Fruit fly (Drosophila melanogaster) whole organism, embryonic: ENCODE data around the gene Cad99C.
A peak's percentile ranks its signal among the peaks of the same experiment; 100 is the strongest.

Source experiments
- Awh ChIP-seq: fragments of 200-800 bp; sonication (Bioruptor generic); IDR thresholded peaks from 2 replicates; pipeline ENCODE4, ENCODE4 v1.3.6; 2022; ENCODE audit warnings: missing biosample characterization, missing genetic modification characterization
- BEAF-32 ChIP-seq: fragments of 200-800 bp; sonication (Bioruptor generic); optimal IDR thresholded peaks from 3 replicates; lab custom pipeline; 2017; ENCODE audit warnings: missing biosample characterization, missing genetic modification characterization, mild to moderate bottlenecking, moderate library complexity, missing genetic modification reagents
- CG10267 ChIP-seq: fragments of 200-800 bp; sonication (Bioruptor generic); optimal IDR thresholded peaks from 2 replicates; lab custom pipeline; 2018; ENCODE audit warnings: missing biosample characterization, mild to moderate bottlenecking, missing genetic modification characterization, moderate library complexity
- CG10431 ChIP-seq: fragments of 200-800 bp; sonication (Bioruptor generic); optimal IDR thresholded peaks from 3 replicates; lab custom pipeline; 2018; ENCODE audit warnings: missing biosample characterization, mild to moderate bottlenecking, missing genetic modification characterization
- CG10959 ChIP-seq: fragments of 200-800 bp; sonication (Bioruptor generic); IDR thresholded peaks from 2 replicates; pipeline ENCODE4 v1.3.6; 2022; ENCODE audit warnings: missing biosample characterization, missing genetic modification characterization
- CG11398 ChIP-seq: fragments of 200-800 bp; sonication (Bioruptor generic); optimal IDR thresholded peaks from 2 replicates; lab custom pipeline; 2016; ENCODE audit warnings: missing biosample characterization, missing genetic modification characterization
- CG13287 ChIP-seq: fragments of 200-800 bp; sonication (Bioruptor generic); IDR thresholded peaks from 2 replicates; pipeline ENCODE4 v1.3.6; 2022; ENCODE audit warnings: missing biosample characterization, missing genetic modification characterization; ENCODE audit not compliant: partially characterized antibody
- CG16813 ChIP-seq: fragments of 200-800 bp; sonication (Bioruptor generic); IDR thresholded peaks from 3 replicates; pipeline ENCODE4 v1.3.6; 2022; ENCODE audit warnings: missing biosample characterization, missing genetic modification characterization; ENCODE audit not compliant: partially characterized antibody
- CG2116 ChIP-seq: fragments of 200-800 bp; sonication (Bioruptor generic); optimal IDR thresholded peaks from 3 replicates; lab custom pipeline; 2018; ENCODE audit warnings: missing biosample characterization, mild to moderate bottlenecking, missing genetic modification characterization
- CG34224 ChIP-seq: fragments of 200-800 bp; sonication (Bioruptor generic); IDR thresholded peaks from 3 replicates; pipeline ENCODE4 v1.3.6; 2022; ENCODE audit warnings: missing biosample characterization, missing genetic modification characterization; ENCODE audit not compliant: partially characterized antibody
- CG3847 ChIP-seq: fragments of 200-800 bp; sonication (Bioruptor generic); IDR thresholded peaks from 2 replicates; pipeline ENCODE4 v1.3.6; 2022; ENCODE audit warnings: missing biosample characterization, missing genetic modification characterization
- CG4360 ChIP-seq: fragments of 200-800 bp; sonication (Bioruptor generic); IDR thresholded peaks from 2 replicates; pipeline ENCODE4 v1.3.6; 2022; ENCODE audit warnings: missing biosample characterization, missing genetic modification characterization
- CG4617 ChIP-seq: fragments of 200-800 bp; sonication (Bioruptor generic); optimal IDR thresholded peaks from 3 replicates; lab custom pipeline; 2016; ENCODE audit warnings: missing biosample characterization, missing genetic modification characterization, borderline replicate concordance
- CG6791 ChIP-seq: fragments of 200-800 bp; sonication (Bioruptor generic); IDR thresholded peaks from 3 replicates; pipeline ENCODE4 v1.3.6; 2022; ENCODE audit warnings: missing biosample characterization, missing genetic modification characterization; ENCODE audit not compliant: partially characterized antibody
- CG6854 ChIP-seq: fragments of 200-800 bp; sonication (Bioruptor generic); optimal IDR thresholded peaks from 3 replicates; lab custom pipeline; 2017; ENCODE audit warnings: missing biosample characterization, mild to moderate bottlenecking, missing genetic modification characterization
- CG7271 ChIP-seq: fragments of 200-800 bp; sonication (Bioruptor generic); optimal IDR thresholded peaks from 2 replicates; lab custom pipeline; 2018; ENCODE audit warnings: missing biosample characterization, mild to moderate bottlenecking, missing genetic modification characterization, moderate library complexity
- CG8388 ChIP-seq: fragments of 200-800 bp; sonication (Bioruptor generic); optimal IDR thresholded peaks from 2 replicates; lab custom pipeline; 2019; ENCODE audit warnings: missing biosample characterization, mild to moderate bottlenecking, missing genetic modification characterization, moderate library complexity
- CG9727 ChIP-seq: fragments of 200-800 bp; sonication (Bioruptor generic); optimal IDR thresholded peaks from 3 replicates; lab custom pipeline; 2017; ENCODE audit warnings: missing biosample characterization, mild to moderate bottlenecking, missing genetic modification characterization
- CG9797 ChIP-seq: fragments of 200-800 bp; sonication (Bioruptor generic); optimal IDR thresholded peaks from 3 replicates; lab custom pipeline; 2018; ENCODE audit warnings: missing biosample characterization, mild to moderate bottlenecking, missing genetic modification characterization
- Dll ChIP-seq: fragments of 200-800 bp; sonication (Bioruptor generic); IDR thresholded peaks from 4 replicates; pipeline ENCODE4 v1.3.6; 2022; ENCODE audit warnings: missing biosample characterization, missing genetic modification characterization; ENCODE audit not compliant: partially characterized antibody
- Doc3 ChIP-seq: fragments of 200-800 bp; sonication (Bioruptor generic); IDR thresholded peaks from 3 replicates; pipeline ENCODE4 v1.3.6; 2022; ENCODE audit warnings: missing biosample characterization, missing genetic modification characterization; ENCODE audit not compliant: partially characterized antibody
- Dp ChIP-seq: fragments of 200-800 bp; sonication (Bioruptor generic); optimal IDR thresholded peaks from 2 replicates; lab custom pipeline; 2018; ENCODE audit warnings: missing biosample characterization, mild to moderate bottlenecking, missing genetic modification characterization, moderate library complexity
- E2f2 ChIP-seq: fragments of 200-800 bp; sonication (Bioruptor generic); IDR thresholded peaks from 2 replicates; pipeline ENCODE4 v1.3.6; 2022; ENCODE audit warnings: missing biosample characterization, missing genetic modification characterization
- Ets97D ChIP-seq: fragments of 200-800 bp; sonication (Bioruptor generic); optimal IDR thresholded peaks from 3 replicates; lab custom pipeline; 2016; ENCODE audit warnings: missing biosample characterization, missing genetic modification characterization
- Hr78 ChIP-seq, 2 experiments: fragments of 200-800 bp in 1 of 2; fragments of >200 bp in 1 of 2; sonication (Bioruptor generic) in 1 of 2; optimal IDR thresholded peaks; 2 replicates each; lab custom pipeline; 2017 to 2019; ENCODE audit warnings: missing biosample characterization in 2 of 2, missing genetic modification characterization in 2 of 2, mild to moderate bottlenecking in 1 of 2, moderate library complexity in 1 of 2
- MBD-R2 ChIP-seq: fragments of 200-800 bp; sonication (Bioruptor generic); IDR thresholded peaks from 2 replicates; pipeline ENCODE4 v1.3.6; 2022; ENCODE audit warnings: missing biosample characterization, missing genetic modification characterization
- MESR4 ChIP-seq: fragments of 200-800 bp; sonication (Bioruptor generic); optimal IDR thresholded peaks from 2 replicates; lab custom pipeline; 2018; ENCODE audit warnings: missing biosample characterization, mild to moderate bottlenecking, missing genetic modification characterization, moderate library complexity
- Mes4 ChIP-seq: fragments of 200-800 bp; sonication (Bioruptor generic); optimal IDR thresholded peaks from 2 replicates; lab custom pipeline; 2016; ENCODE audit warnings: missing biosample characterization, missing genetic modification characterization
- Myb ChIP-seq: fragments of 200-800 bp; sonication (Bioruptor generic); optimal IDR thresholded peaks from 2 replicates; lab custom pipeline; 2016; ENCODE audit warnings: missing biosample characterization, missing genetic modification characterization
- Neu2 ChIP-seq: fragments of 200-800 bp; sonication (Bioruptor generic); optimal IDR thresholded peaks from 3 replicates; lab custom pipeline; 2016; ENCODE audit warnings: missing biosample characterization, missing genetic modification characterization, borderline replicate concordance
- Oaz ChIP-seq: fragments of 200-800 bp; sonication (Bioruptor generic); IDR thresholded peaks from 2 replicates; pipeline ENCODE4 v1.3.6; 2022; ENCODE audit warnings: missing biosample characterization, missing genetic modification characterization
- Opbp ChIP-seq: fragments of 200-800 bp; sonication (Bioruptor generic); IDR thresholded peaks from 3 replicates; pipeline ENCODE4 v1.3.6; 2022; ENCODE audit warnings: missing biosample characterization, missing genetic modification characterization; ENCODE audit not compliant: partially characterized antibody
- Six4 ChIP-seq: fragments of 200-800 bp; sonication (Bioruptor generic); optimal IDR thresholded peaks from 2 replicates; lab custom pipeline; 2016; ENCODE audit warnings: missing biosample characterization, missing genetic modification characterization
- Sry-δ ChIP-seq: fragments of 200-800 bp; sonication (Bioruptor generic); optimal IDR thresholded peaks from 2 replicates; lab custom pipeline; 2016; ENCODE audit warnings: missing biosample characterization, missing genetic modification characterization
- chinmo ChIP-seq: fragments of 200-800 bp; sonication (Bioruptor generic); IDR thresholded peaks from 4 replicates; pipeline ENCODE4 v1.3.6; 2022; ENCODE audit warnings: missing biosample characterization, missing genetic modification characterization; ENCODE audit not compliant: partially characterized antibody
- croc ChIP-seq: fragments of 200-800 bp; sonication (Bioruptor generic); conservative IDR thresholded peaks from 3 replicates; pipeline ENCODE4 v1.3.6; 2022; ENCODE audit warnings: missing biosample characterization, missing genetic modification characterization
- gfzf ChIP-seq: fragments of 200-800 bp; sonication (Bioruptor generic); optimal IDR thresholded peaks from 2 replicates; lab custom pipeline; 2016; ENCODE audit warnings: missing biosample characterization, mild to moderate bottlenecking, missing genetic modification characterization, moderate library complexity
- gro ChIP-seq: fragments of 200-800 bp; sonication (Bioruptor generic); optimal IDR thresholded peaks from 2 replicates; lab custom pipeline; 2016; ENCODE audit warnings: missing biosample characterization, missing genetic modification characterization
- jigr1 ChIP-seq: fragments of 200-800 bp; sonication (Bioruptor generic); IDR thresholded peaks from 3 replicates; pipeline ENCODE4 v1.3.6; 2022; ENCODE audit warnings: missing biosample characterization, missing genetic modification characterization
- pzg ChIP-seq: fragments of 200-800 bp; sonication (Bioruptor generic); optimal IDR thresholded peaks from 3 replicates; lab custom pipeline; 2018; ENCODE audit warnings: missing biosample characterization, mild to moderate bottlenecking, missing genetic modification characterization, moderate library complexity
- stwl ChIP-seq: fragments of 200-800 bp; sonication (Bioruptor generic); optimal IDR thresholded peaks from 3 replicates; lab custom pipeline; 2018; ENCODE audit warnings: missing biosample characterization, mild to moderate bottlenecking, missing genetic modification characterization, moderate library complexity
- trem ChIP-seq: fragments of 200-800 bp; optimal IDR thresholded peaks from 3 replicates; lab custom pipeline; 2019; ENCODE audit warnings: missing biosample characterization, mild to moderate bottlenecking, missing genetic modification characterization, moderate library complexity
- twi ChIP-seq: fragments of 200-800 bp; optimal IDR thresholded peaks from 2 replicates; lab custom pipeline; 2019; ENCODE audit warnings: missing biosample characterization, mild to moderate bottlenecking, missing genetic modification characterization, moderate library complexity
- vnd ChIP-seq: fragments of 200-800 bp; sonication (Bioruptor generic); IDR thresholded peaks from 3 replicates; pipeline ENCODE4 v1.3.6; 2022; ENCODE audit warnings: missing biosample characterization, missing genetic modification characterization; ENCODE audit not compliant: partially characterized antibody
- zen2 ChIP-seq: fragments of 200-800 bp; sonication (Bioruptor generic); IDR thresholded peaks from 3 replicates; pipeline ENCODE4 v1.3.6; 2022; ENCODE audit warnings: missing biosample characterization, missing genetic modification characterization; ENCODE audit not compliant: partially characterized antibody

Cad99C gene

DNA sequence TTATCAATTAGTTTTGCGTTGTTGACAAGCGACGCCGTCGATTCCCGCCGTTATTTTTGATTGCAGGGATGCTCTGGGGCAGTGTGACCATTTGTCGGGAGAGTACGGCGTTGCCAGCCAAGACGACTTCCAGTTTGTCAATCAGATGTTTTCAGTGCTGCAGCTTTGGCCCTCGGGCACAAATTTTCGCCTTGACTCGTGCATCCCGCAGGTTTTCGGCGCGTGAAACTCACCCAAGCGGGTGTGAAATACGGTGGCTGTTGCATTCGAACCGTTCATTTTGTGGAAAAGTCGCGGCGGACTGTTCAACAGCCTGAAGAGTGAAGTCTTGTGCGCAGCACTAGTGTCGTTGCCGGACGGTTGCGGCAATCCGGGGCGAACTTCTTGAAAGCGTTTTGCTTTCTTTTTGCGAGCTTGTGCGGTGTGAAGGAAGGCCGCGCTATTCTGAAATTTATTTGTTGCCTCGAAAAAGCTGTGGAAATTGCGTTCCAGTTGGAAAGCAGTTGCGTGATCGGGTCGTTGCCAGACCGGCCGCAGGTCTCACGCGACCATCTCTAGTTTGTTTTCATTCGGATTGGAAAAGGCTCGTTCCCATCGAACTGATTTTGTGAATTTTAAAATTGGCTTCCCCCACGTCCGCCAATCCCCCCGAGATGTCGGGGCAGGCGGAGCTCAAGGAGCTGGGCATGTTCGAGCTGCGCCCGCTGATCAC lies 34.6 kb upstream of the Cad99C start, which contains the start of the genes ca and ncd (continued):
- TF ChIP-seq CG4617 (GFP tag; lab: Kevin White, UChicago), result peak; percentile 95

- TF ChIP-seq Neu2 (GFP tag; lab: Kevin White, UChicago) (no peak), CG9797 (GFP tag; lab: Kevin White, UChicago) (peak; percentile 58), CG9727 (GFP tag; lab: Kevin White, UChicago) (no peak), Opbp (GFP tag; lab: Robert Waterston, UW) (peak; percentile 39; the same call in 1 of the 3 replicates), MESR4 (peak; percentile 48), E2f2 (GFP tag; lab: Robert Waterston, UW) (peak; percentile 71), pzg (GFP tag; lab: Kevin White, UChicago) (peak; percentile 45), Myb (GFP tag; lab: Kevin White, UChicago) (peak; percentile 98), Six4 (GFP tag; lab: Kevin White, UChicago) (no peak), Doc3 (GFP tag; lab: Robert Waterston, UW) (peak; percentile 21; the same call in 1 of the 3 replicates), CG4360 (GFP tag; lab: Robert Waterston, UW) (no peak), CG34224 (GFP tag; lab: Robert Waterston, UW) (peak; percentile 41; the same call in 2 of the 3 replicates), Oaz (GFP tag; lab: Robert Waterston, UW) (no peak), CG7271 (tag; lab: Kevin White, UChicago) (no peak), Mes4 (GFP tag; lab: Kevin White, UChicago) (no peak), Dll (GFP tag; lab: Robert Waterston, UW) (peak; percentile 51; the same call in 1 of the 4 replicates), CG4617 (GFP tag; lab: Kevin White, UChicago) (peak; percentile 68), gfzf (GFP tag; lab: Kevin White, UChicago) (peak; percentile 77), CG10267 (tag; lab: Kevin White, UChicago) (no peak), CG16813 (0 out of 3 replicates have a peak, but pooled peaks have one; percentile 29), jigr1 (GFP tag; lab: Robert Waterston, UW) (no peak), zen2 (GFP tag; lab: Robert Waterston, UW) (0 out of 3 replicates have a peak, but pooled peaks have one; percentile 49), gro (GFP tag; lab: Kevin White, UChicago) (no peak), BEAF-32 (GFP tag; lab: Kevin White, UChicago) (peak; percentile 19), Hr78 (GFP tag; optimal IDR thresholded peaks at IDR 0.05; lab: Kevin White, UChicago) (no peak), twi (tag; lab: Kevin White, UChicago) (no peak), trem (tag; lab: Kevin White, UChicago) (peak; percentile 40), CG3847 (peak; percentile 25; the same call in 1 of the 2 replicates), CG8388 (GFP tag; lab: Kevin White, UChicago) (no peak), stwl (peak; percentile 94), CG13287 (peak; percentile 69), CG6791 (GFP tag; lab: Robert Waterston, UW) (peak; percentile 30; the same call in 1 of the 3 replicates), CG10959 (GFP tag; lab: Robert Waterston, UW) (no peak), Sry-δ (GFP tag; lab: Kevin White, UChicago) (peak; percentile 15), croc (GFP tag; lab: Robert Waterston, UW) (no peak), Awh (GFP tag; lab: Robert Waterston, UW) (no peak), CG10431 (GFP tag; lab: Kevin White, UChicago) (no peak), CG6854 (GFP tag; lab: Kevin White, UChicago) (no peak), MBD-R2 (GFP tag; lab: Robert Waterston, UW) (peak; percentile 84), Dp (peak; percentile 64), CG2116 (GFP tag; lab: Kevin White, UChicago) (peak; percentile 35), chinmo (GFP tag; lab: Robert Waterston, UW) (no peak), Ets97D (GFP tag; lab: Kevin White, UChicago) (peak; percentile 36), vnd (no peak), CG11398 (no peak)
These were observed 25.2 kb upstream of the Cad99C start, which contains the start of gene Vps16B for dm6 chr3R:29816266-29816665. Gene Vps16B, minus strand, starts transcription at chr3R:29816451.
